Worm (Caenorhabditis elegans): ENCODE measurements around the gene lbp-3.

- no peak for TF ChIP-seq nhr-11 (tag; optimal IDR thresholded peaks at IDR 0.05)
- no peak for TF ChIP-seq lsy-2 (tag; optimal IDR thresholded peaks at IDR 0.05)
- TF ChIP-seq ztf-11 (tag; optimal IDR thresholded peaks at IDR 0.05): no peak
- peak; percentile 68 for TF ChIP-seq hlh-11 (tag; optimal IDR thresholded peaks at IDR 0.05)
- TF ChIP-seq dpl-1 (GFP tag; optimal IDR thresholded peaks at IDR 0.05): no peak
- no peak for TF ChIP-seq T26A8.4 (GFP tag; IDR thresholded peaks at IDR 0.05)
- no peak for TF ChIP-seq pha-4 (GFP tag; IDR thresholded peaks at IDR 0.05)
- TF ChIP-seq pha-4 (tag; optimal IDR thresholded peaks at IDR 0.05): no peak
- TF ChIP-seq nhr-10 (tag; optimal IDR thresholded peaks at IDR 0.05): no peak
- no peak for TF ChIP-seq aly-2 (tag; optimal IDR thresholded peaks at IDR 0.05)
- no peak for TF ChIP-seq nhr-76 (tag; optimal IDR thresholded peaks at IDR 0.05)
- peak; percentile 29 for TF ChIP-seq mes-2 (tag; optimal IDR thresholded peaks at IDR 0.05; ENCODE audit: poor library complexity, severe bottlenecking)
- TF ChIP-seq egl-27 (tag; optimal IDR thresholded peaks at IDR 0.05): no peak
- peak; percentile 47 for TF ChIP-seq nhr-77 (tag; optimal IDR thresholded peaks at IDR 0.05)
- TF ChIP-seq unc-130 (GFP tag; optimal IDR thresholded peaks at IDR 0.05): no peak
Measured at ce11 chrX:3235358-3235816, 21.8 kb upstream of the lbp-3 start, which contains the start of gene F28B4.3.
